Fruit fly (Drosophila melanogaster) whole organism: Measurements from ENCODE around the gene N.

Experiments used
- EcR ChIP-seq, 2 experiments: fragments of >200 bp; optimal IDR thresholded peaks; 2 replicates each; lab custom pipeline; 2017; ENCODE audit warnings: missing biosample characterization in 2 of 2, missing genetic modification characterization in 2 of 2, missing genetic modification reagents in 2 of 2
- pan ChIP-seq: fragments of >200 bp; optimal IDR thresholded peaks from 2 replicates; lab custom pipeline; 2017
- psq ChIP-seq: fragments of >200 bp; optimal IDR thresholded peaks from 2 replicates; lab custom pipeline; 2017
- usp ChIP-seq: fragments of >200 bp; optimal IDR thresholded peaks from 2 replicates; lab custom pipeline; 2017; ENCODE audit warnings: missing biosample characterization, missing genetic modification characterization, mixed read lengths

DNA sequence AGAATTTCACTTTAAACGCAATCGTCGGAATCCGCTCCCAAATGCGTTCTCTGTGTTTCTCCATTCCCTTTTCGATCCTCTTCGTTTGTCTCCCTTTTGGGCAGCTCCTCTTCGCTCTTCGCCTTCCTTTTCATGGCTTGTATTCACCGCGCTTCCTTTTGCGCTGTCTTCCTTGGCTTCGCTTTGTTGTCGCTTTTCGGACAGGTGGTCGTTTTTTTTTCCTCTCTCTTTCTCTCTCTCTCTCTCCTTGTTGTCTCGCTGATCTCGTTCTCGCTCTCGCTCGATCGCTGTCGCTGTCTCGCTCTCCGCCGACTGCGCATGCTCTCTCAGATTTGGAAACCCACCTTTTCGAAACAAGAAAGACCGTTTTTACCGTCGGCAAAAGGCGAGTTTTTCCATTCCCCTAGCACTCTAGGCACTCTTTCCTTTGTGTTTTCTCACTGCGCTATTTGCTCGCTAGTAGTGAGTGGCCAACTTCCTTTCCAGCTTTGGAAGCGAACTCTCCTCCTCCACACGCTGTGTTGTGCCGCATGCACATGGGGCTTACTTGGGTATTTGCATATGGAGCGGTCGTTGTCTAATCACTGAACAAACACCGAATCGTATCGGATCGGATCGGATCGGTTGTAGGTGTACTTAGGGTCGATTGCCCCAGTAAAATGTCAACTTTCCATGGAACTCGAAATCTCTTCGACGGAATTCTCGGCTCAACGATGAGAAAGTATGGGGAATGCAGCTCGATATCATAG, 1.8 kb downstream of the N start:
- TF ChIP-seq usp (GFP tag; lab: Kevin White, UChicago) (no peak), psq (lab: Kevin White, UChicago) (peak; percentile 55), pan (no peak), EcR (GFP tag; optimal IDR thresholded peaks at IDR 0.05; lab: Kevin White, UChicago) (no peak)
